Fruit fly (Drosophila melanogaster) whole organism, pupa: Measurements from ENCODE around the gene CG43980.

ENCODE experiments used
- CG10348 ChIP-seq: fragments of 200-800 bp; sonication (Bioruptor generic); IDR thresholded peaks from 2 replicates; pipeline ENCODE4 v1.3.6; 2022; ENCODE audit warnings: missing biosample characterization, missing genetic modification characterization
- CG12605 ChIP-seq: fragments of 200-800 bp; sonication (Bioruptor generic); IDR thresholded peaks from 2 replicates; pipeline ENCODE4 v1.3.6; 2022; ENCODE audit warnings: missing biosample characterization, missing genetic modification characterization
- CG15710 ChIP-seq: fragments of 200-800 bp; sonication (Bioruptor generic); optimal IDR thresholded peaks from 2 replicates; lab custom pipeline; 2018; ENCODE audit warnings: missing biosample characterization, mild to moderate bottlenecking, missing genetic modification characterization, moderate library complexity
- CG34367 ChIP-seq: fragments of 200-800 bp; sonication (Bioruptor generic); optimal IDR thresholded peaks from 2 replicates; lab custom pipeline; 2018; ENCODE audit warnings: missing biosample characterization, mild to moderate bottlenecking, missing genetic modification characterization
- CG9948 ChIP-seq: fragments of 200-800 bp; sonication (Bioruptor generic); optimal IDR thresholded peaks from 2 replicates; lab custom pipeline; 2018; ENCODE audit warnings: missing biosample characterization, mild to moderate bottlenecking, missing genetic modification characterization, moderate library complexity
- Pif1A ChIP-seq: fragments of 200-800 bp; sonication (Bioruptor generic); optimal IDR thresholded peaks from 3 replicates; lab custom pipeline; 2016; ENCODE audit warnings: missing biosample characterization, missing genetic modification characterization

DNA sequence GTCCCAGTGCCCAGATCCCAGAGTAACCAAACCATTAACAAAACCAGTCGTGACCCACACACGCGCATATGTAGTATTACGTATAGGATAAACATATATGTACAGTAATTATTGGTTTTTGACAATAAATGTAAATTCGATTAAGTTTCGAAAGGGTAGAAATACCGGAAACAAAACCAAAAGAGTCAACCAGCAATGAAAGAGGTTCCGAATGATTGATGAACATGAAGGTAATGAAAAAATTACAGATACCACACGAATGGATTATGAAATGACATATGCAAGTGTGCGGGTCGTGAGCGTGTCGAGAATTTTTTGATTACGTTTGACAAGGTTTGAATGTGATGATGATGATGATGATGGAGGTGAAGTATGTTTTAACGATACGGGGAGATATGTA, 49.9 kb downstream of the CG43980 start:
- TF ChIP-seq CG10348 (GFP tag; lab: Robert Waterston, UW): no peak
- no peak for TF ChIP-seq Pif1A (GFP tag; lab: Kevin White, UChicago)
- TF ChIP-seq CG34367: no peak
- no peak for TF ChIP-seq CG12605
- TF ChIP-seq CG15710 (tag; lab: Kevin White, UChicago): no peak
- TF ChIP-seq CG9948 (tag; lab: Kevin White, UChicago): no peak
